Worm (Caenorhabditis elegans): ENCODE data around the gene pssy-2.
A peak's percentile ranks its signal among the peaks of the same experiment; 100 is the strongest.

The pssy-2 gene

ce11 chrIII:13465918-13466592, 5.5 kb upstream of the pssy-2 start, which contains the start of gene cdk-5 (continued):
- TF ChIP-seq F44E2.7 (GFP tag; IDR thresholded peaks at IDR 0.05) (no peak), nhr-41 (GFP tag; IDR thresholded peaks at IDR 0.05) (no peak), mep-1 (tag; optimal IDR thresholded peaks at IDR 0.05) (peak; percentile 88), zip-11 (GFP tag; IDR thresholded peaks at IDR 0.05) (no peak), egl-27 (tag; optimal IDR thresholded peaks at IDR 0.05) (no peak), dve-1 (tag; optimal IDR thresholded peaks at IDR 0.05; ENCODE audit: insufficient read depth) (peak; percentile 93), D1046.2 (GFP tag; IDR thresholded peaks at IDR 0.05) (no peak; the same call in 1 of the 2 replicates), tra-1 (GFP tag; IDR thresholded peaks at IDR 0.05) (no peak), lin-38 (GFP tag; IDR thresholded peaks at IDR 0.05) (peak; percentile 74), T20F7.1 (GFP tag; optimal IDR thresholded peaks at IDR 0.05) (no peak), unc-39 (tag; optimal IDR thresholded peaks at IDR 0.05) (no peak), mxl-2 (GFP tag; conservative IDR thresholded peaks at IDR 0.05) (no peak), jun-1 (tag; optimal IDR thresholded peaks at IDR 0.05) (peak; percentile 39), hmg-1.1 (GFP tag; IDR thresholded peaks at IDR 0.05) (peak; percentile 83), rbr-2 (tag; optimal IDR thresholded peaks at IDR 0.05) (peak; percentile 83), lsy-2 (tag; optimal IDR thresholded peaks at IDR 0.05) (peak; percentile 48 to 97), dmd-8 (GFP tag; IDR thresholded peaks at IDR 0.05) (no peak), zip-2 (tag; optimal IDR thresholded peaks at IDR 0.05) (no peak), Y48G9A.11 (GFP tag; IDR thresholded peaks at IDR 0.05) (no peak), nhr-111 (GFP tag; optimal IDR thresholded peaks at IDR 0.05) (no peak), lin-29 (GFP tag; IDR thresholded peaks at IDR 0.05) (peak; percentile 50; the same call in 1 of the 2 replicates), mdt-29 (GFP tag; IDR thresholded peaks at IDR 0.05) (0 out of 2 replicates have a peak, but pooled peaks have one; percentile 45), fkh-10 (GFP tag; optimal IDR thresholded peaks at IDR 0.05) (peak; percentile 33), arid-1 (GFP tag; conservative IDR thresholded peaks at IDR 0.05) (0 out of 2 replicates have a peak, but pooled peaks have one; percentile 39), nhr-28 (tag; optimal IDR thresholded peaks at IDR 0.05) (peak; percentile 47), nhr-11 (tag; optimal IDR thresholded peaks at IDR 0.05) (peak; percentile 79), ceh-20 (GFP tag; IDR thresholded peaks at IDR 0.05) (peak; percentile 49; the same call in 1 of the 2 replicates), ZK337.2 (GFP tag; IDR thresholded peaks at IDR 0.05) (no peak), nhr-237 (tag; optimal IDR thresholded peaks at IDR 0.05) (no peak), zfp-3 (GFP tag; conservative IDR thresholded peaks at IDR 0.05) (0 out of 2 replicates have a peak, but pooled peaks have one; percentile 58), ctbp-1 (GFP tag; IDR thresholded peaks at IDR 0.05) (0 out of 2 replicates have a peak, but pooled peaks have one; percentile 37), gei-8 (GFP tag; optimal IDR thresholded peaks at IDR 0.05) (no peak), ceh-32 (tag; optimal IDR thresholded peaks at IDR 0.05; ENCODE audit: poor library complexity) (peak; percentile 1), snpc-1.2 (GFP tag; IDR thresholded peaks at IDR 0.05) (no peak), saeg-2 (GFP tag; IDR thresholded peaks at IDR 0.05) (no peak), madf-5 (GFP tag; IDR thresholded peaks at IDR 0.05) (no peak), nhr-25 (tag; optimal IDR thresholded peaks at IDR 0.05; ENCODE audit: borderline replicate concordance, insufficient read depth) (no peak), unc-130 (GFP tag; optimal IDR thresholded peaks at IDR 0.05) (no peak), dpl-1 (GFP tag; optimal IDR thresholded peaks at IDR 0.05) (peak; percentile 86), spr-3 (GFP tag; optimal IDR thresholded peaks at IDR 0.05) (no peak), aly-2 (tag; optimal IDR thresholded peaks at IDR 0.05) (no peak), set-16 (GFP tag; IDR thresholded peaks at IDR 0.05) (no peak), F37D6.2 (tag; optimal IDR thresholded peaks at IDR 0.05) (peak; percentile 53), dmd-6 (GFP tag; IDR thresholded peaks at IDR 0.05) (peak; percentile 63; the same call in 1 of the 2 replicates), zag-1 (tag; optimal IDR thresholded peaks at IDR 0.05) (no peak), Y75B8A.6 (GFP tag; IDR thresholded peaks at IDR 0.05) (no peak), lim-7 (GFP tag; IDR thresholded peaks at IDR 0.05) (no peak), pha-4 (GFP tag; IDR thresholded peaks at IDR 0.05) (peak; percentile 73; the same call in 1 of the 2 replicates), pha-4 (tag; optimal IDR thresholded peaks at IDR 0.05) (peak; percentile 28)
